Fruit fly (Drosophila melanogaster) whole organism, embryonic: ENCODE data around the gene CG10195.

Experiments used
- Adf1 ChIP-seq: fragments of 200-800 bp; sonication (Bioruptor generic); IDR thresholded peaks from 2 replicates; pipeline ENCODE4 v1.3.6; 2022; ENCODE audit warnings: missing biosample characterization, missing genetic modification characterization
- Asciz ChIP-seq: fragments of 200-800 bp; sonication (Bioruptor generic); optimal IDR thresholded peaks from 2 replicates; lab custom pipeline; 2017; ENCODE audit warnings: missing biosample characterization, mild to moderate bottlenecking, missing genetic modification characterization, missing genetic modification reagents
- Awh ChIP-seq: fragments of 200-800 bp; sonication (Bioruptor generic); IDR thresholded peaks from 2 replicates; pipeline ENCODE4, ENCODE4 v1.3.6; 2022; ENCODE audit warnings: missing biosample characterization, missing genetic modification characterization
- CG11560 ChIP-seq: fragments of 200-800 bp; sonication (Bioruptor generic); IDR thresholded peaks from 3 replicates; pipeline ENCODE4 v1.3.6; 2022; ENCODE audit warnings: missing biosample characterization, missing genetic modification characterization
- CG12219 ChIP-seq: fragments of 200-800 bp; sonication (Bioruptor generic); optimal IDR thresholded peaks from 3 replicates; lab custom pipeline; 2018; ENCODE audit warnings: missing biosample characterization, mild to moderate bottlenecking, missing genetic modification characterization
- CG14860 ChIP-seq: fragments of 200-800 bp; sonication (Bioruptor generic); IDR thresholded peaks from 3 replicates; pipeline ENCODE4 v1.3.6; 2022; ENCODE audit warnings: missing biosample characterization, missing genetic modification characterization; ENCODE audit not compliant: partially characterized antibody
- CG1603 ChIP-seq: fragments of 200-800 bp; sonication (Bioruptor generic); optimal IDR thresholded peaks from 2 replicates; lab custom pipeline; 2019; ENCODE audit warnings: missing biosample characterization, mild to moderate bottlenecking, missing genetic modification characterization, moderate library complexity
- CG17359 ChIP-seq: fragments of 200-800 bp; sonication (Bioruptor generic); optimal IDR thresholded peaks from 3 replicates; lab custom pipeline; 2018; ENCODE audit warnings: missing biosample characterization, mild to moderate bottlenecking, missing genetic modification characterization, moderate library complexity
- CG3281 ChIP-seq: fragments of 200-800 bp; sonication (Bioruptor generic); optimal IDR thresholded peaks from 3 replicates; lab custom pipeline; 2017; ENCODE audit warnings: missing biosample characterization, mild to moderate bottlenecking, missing genetic modification characterization
- CG4707 ChIP-seq: fragments of 200-800 bp; sonication (Bioruptor generic); optimal IDR thresholded peaks from 2 replicates; lab custom pipeline; 2018; ENCODE audit warnings: missing biosample characterization, mild to moderate bottlenecking, missing genetic modification characterization, moderate library complexity
- CG4854 ChIP-seq: fragments of 200-800 bp; sonication (Bioruptor generic); optimal IDR thresholded peaks from 2 replicates; lab custom pipeline; 2016; ENCODE audit warnings: missing biosample characterization, missing genetic modification characterization, inconsistent platforms
- CG6689 ChIP-seq: fragments of 200-800 bp; sonication (Bioruptor generic); IDR thresholded peaks from 2 replicates; pipeline ENCODE4 v1.3.6; 2022; ENCODE audit warnings: missing biosample characterization, missing genetic modification characterization
- CG7271 ChIP-seq: fragments of 200-800 bp; sonication (Bioruptor generic); optimal IDR thresholded peaks from 2 replicates; lab custom pipeline; 2018; ENCODE audit warnings: missing biosample characterization, mild to moderate bottlenecking, missing genetic modification characterization, moderate library complexity
- CG7786 ChIP-seq: fragments of 200-800 bp; sonication (Bioruptor generic); optimal IDR thresholded peaks from 2 replicates; lab custom pipeline; 2016; ENCODE audit warnings: missing biosample characterization, missing genetic modification characterization
- CG7839 ChIP-seq: fragments of 200-800 bp; sonication (Bioruptor generic); optimal IDR thresholded peaks from 3 replicates; lab custom pipeline; 2018; ENCODE audit warnings: missing biosample characterization, mild to moderate bottlenecking, missing genetic modification characterization, moderate library complexity
- CG7987 ChIP-seq: fragments of 200-800 bp; sonication (Bioruptor generic); optimal IDR thresholded peaks from 2 replicates; lab custom pipeline; 2018; ENCODE audit warnings: missing biosample characterization, mild to moderate bottlenecking, missing genetic modification characterization, moderate library complexity
- CG9876 ChIP-seq: fragments of 200-800 bp; sonication (Bioruptor generic); optimal IDR thresholded peaks from 2 replicates; lab custom pipeline; 2016; ENCODE audit warnings: missing biosample characterization, missing genetic modification characterization
- CkIIα-i1 ChIP-seq: fragments of 200-800 bp; sonication (Bioruptor generic); IDR thresholded peaks from 2 replicates; pipeline ENCODE4 v1.3.6; 2022; ENCODE audit warnings: missing biosample characterization, missing genetic modification characterization
- Deaf1 ChIP-seq: fragments of 200-800 bp; optimal IDR thresholded peaks from 3 replicates; lab custom pipeline; 2019; ENCODE audit warnings: missing biosample characterization, mild to moderate bottlenecking, missing genetic modification characterization, moderate library complexity
- Ets97D ChIP-seq: fragments of 200-800 bp; sonication (Bioruptor generic); optimal IDR thresholded peaks from 3 replicates; lab custom pipeline; 2016; ENCODE audit warnings: missing biosample characterization, missing genetic modification characterization
- H15 ChIP-seq: fragments of 200-800 bp; sonication (Bioruptor generic); IDR thresholded peaks from 3 replicates; pipeline ENCODE4 v1.3.6; 2022; ENCODE audit warnings: missing biosample characterization, missing genetic modification characterization
- HLHmδ ChIP-seq: fragments of 200-800 bp; sonication (Bioruptor generic); optimal IDR thresholded peaks from 2 replicates; lab custom pipeline; 2018; ENCODE audit warnings: missing biosample characterization, mild to moderate bottlenecking, missing genetic modification characterization, moderate library complexity
- HmgD ChIP-seq: fragments of 200-800 bp; sonication (Bioruptor generic); optimal IDR thresholded peaks from 3 replicates; lab custom pipeline; 2016; ENCODE audit warnings: missing biosample characterization, missing genetic modification characterization
- Lhr ChIP-seq: fragments of 200-800 bp; sonication (Bioruptor generic); optimal IDR thresholded peaks from 3 replicates; lab custom pipeline; 2017; ENCODE audit warnings: mild to moderate bottlenecking, missing biosample characterization, missing genetic modification reagents, missing genetic modification characterization
- MBD-R2 ChIP-seq: fragments of 200-800 bp; sonication (Bioruptor generic); IDR thresholded peaks from 2 replicates; pipeline ENCODE4 v1.3.6; 2022; ENCODE audit warnings: missing biosample characterization, missing genetic modification characterization
- Max ChIP-seq: fragments of 200-800 bp; sonication (Bioruptor generic); optimal IDR thresholded peaks from 2 replicates; lab custom pipeline; 2016; ENCODE audit warnings: missing biosample characterization, mild to moderate bottlenecking, missing genetic modification characterization
- Myb ChIP-seq: fragments of 200-800 bp; sonication (Bioruptor generic); optimal IDR thresholded peaks from 2 replicates; lab custom pipeline; 2016; ENCODE audit warnings: missing biosample characterization, missing genetic modification characterization
- NC2β ChIP-seq: fragments of 200-800 bp; sonication (Bioruptor generic); optimal IDR thresholded peaks from 2 replicates; lab custom pipeline; 2016; ENCODE audit warnings: missing biosample characterization, missing genetic modification characterization
- Spps ChIP-seq: fragments of 200-800 bp; sonication (Bioruptor generic); optimal IDR thresholded peaks from 2 replicates; lab custom pipeline; 2018; ENCODE audit warnings: missing biosample characterization, mild to moderate bottlenecking, missing genetic modification characterization
- Sry-β ChIP-seq: fragments of 200-800 bp; sonication (Bioruptor generic); optimal IDR thresholded peaks from 2 replicates; lab custom pipeline; 2018; ENCODE audit warnings: missing biosample characterization, mild to moderate bottlenecking, missing genetic modification characterization, moderate library complexity
- Usf ChIP-seq: fragments of 200-800 bp; sonication (Bioruptor generic); optimal IDR thresholded peaks from 2 replicates; lab custom pipeline; 2017; ENCODE audit warnings: missing genotype, missing biosample characterization, missing genetic modification characterization
- YL-1 ChIP-seq: fragments of 200-800 bp; sonication (Bioruptor generic); optimal IDR thresholded peaks from 3 replicates; lab custom pipeline; 2017; ENCODE audit warnings: missing biosample characterization, mild to moderate bottlenecking, missing genetic modification characterization
- amos ChIP-seq: fragments of 200-800 bp; sonication (Bioruptor generic); IDR thresholded peaks from 2 replicates; pipeline ENCODE4 v1.3.6; 2022; ENCODE audit warnings: missing biosample characterization, missing genetic modification characterization; ENCODE audit not compliant: partially characterized antibody
- cato ChIP-seq: fragments of 200-800 bp; sonication (Bioruptor generic); optimal IDR thresholded peaks from 2 replicates; lab custom pipeline; 2016; ENCODE audit warnings: missing biosample characterization, missing genetic modification characterization, borderline replicate concordance
- chn ChIP-seq: fragments of 200-800 bp; sonication (Bioruptor generic); optimal IDR thresholded peaks from 2 replicates; lab custom pipeline; 2016; ENCODE audit warnings: missing biosample characterization, missing genetic modification characterization
- dimm ChIP-seq: fragments of 200-800 bp; sonication (Bioruptor generic); IDR thresholded peaks from 2 replicates; pipeline ENCODE4 v1.3.6; 2022; ENCODE audit warnings: missing biosample characterization, missing genetic modification characterization
- disco-r ChIP-seq: fragments of 200-800 bp; sonication (Bioruptor generic); optimal IDR thresholded peaks from 2 replicates; lab custom pipeline; 2016; ENCODE audit warnings: missing biosample characterization, missing genetic modification characterization
- dmrt11E ChIP-seq: fragments of 200-800 bp; sonication (Bioruptor generic); optimal IDR thresholded peaks from 3 replicates; lab custom pipeline; 2018; ENCODE audit warnings: missing biosample characterization, mild to moderate bottlenecking, missing genetic modification characterization, moderate library complexity
- eve ChIP-seq, 2 experiments: fragments of >200 bp; optimal IDR thresholded peaks; 2 replicates each; lab custom pipeline; 2017; ENCODE audit warnings: missing biosample characterization in 2 of 2, missing genetic modification characterization in 2 of 2
- gsb-n ChIP-seq: fragments of 200-800 bp; sonication (Bioruptor generic); optimal IDR thresholded peaks from 3 replicates; lab custom pipeline; 2018; ENCODE audit warnings: missing biosample characterization, mild to moderate bottlenecking, missing genetic modification characterization
- knrl ChIP-seq: fragments of 200-800 bp; sonication (Bioruptor generic); IDR thresholded peaks from 3 replicates; pipeline ENCODE4 v1.3.6; 2022; ENCODE audit warnings: missing biosample characterization, missing genetic modification characterization; ENCODE audit not compliant: partially characterized antibody
- lbe ChIP-seq: fragments of 200-800 bp; sonication (Bioruptor generic); optimal IDR thresholded peaks from 2 replicates; lab custom pipeline; 2016; ENCODE audit warnings: missing biosample characterization, mild to moderate bottlenecking, missing genetic modification characterization
- mld ChIP-seq: fragments of 200-800 bp; sonication (Bioruptor generic); IDR thresholded peaks from 3 replicates; pipeline ENCODE4 v1.3.6; 2022; ENCODE audit warnings: missing biosample characterization, missing genetic modification characterization; ENCODE audit not compliant: partially characterized antibody
- nerfin-2 ChIP-seq: fragments of 200-800 bp; sonication (Bioruptor generic); IDR thresholded peaks from 2 replicates; pipeline ENCODE4 v1.3.6; 2022; ENCODE audit warnings: missing biosample characterization, missing genetic modification characterization; ENCODE audit not compliant: partially characterized antibody
- nmo ChIP-seq: fragments of 200-800 bp; sonication (Bioruptor generic); optimal IDR thresholded peaks from 2 replicates; lab custom pipeline; 2018; ENCODE audit warnings: missing biosample characterization, mild to moderate bottlenecking, missing genetic modification characterization, moderate library complexity
- odd ChIP-seq: fragments of 200-800 bp; sonication (Bioruptor generic); optimal IDR thresholded peaks from 2 replicates; lab custom pipeline; 2017; ENCODE audit warnings: missing biosample characterization, mild to moderate bottlenecking, missing genetic modification characterization
- psq ChIP-seq: fragments of 200-800 bp; sonication (Bioruptor generic); optimal IDR thresholded peaks from 2 replicates; lab custom pipeline; 2017; ENCODE audit warnings: missing biosample characterization, missing genetic modification characterization
- sc ChIP-seq, 3 experiments: fragments of >200 bp in 2 of 3; fragments of 200-800 bp in 1 of 3; sonication (Bioruptor generic) in 1 of 3; optimal IDR thresholded peaks; 2 replicates in 2 of 3; 3 replicates in 1 of 3; lab custom pipeline; 2017; ENCODE audit warnings: mild to moderate bottlenecking in 1 of 3, missing biosample characterization in 1 of 3, missing genetic modification characterization in 1 of 3, missing genetic modification reagents in 1 of 3
- tin ChIP-seq: fragments of 200-800 bp; sonication (Bioruptor generic); optimal IDR thresholded peaks from 3 replicates; lab custom pipeline; 2016; ENCODE audit warnings: missing biosample characterization, missing genetic modification characterization

CG10195 gene

DNA sequence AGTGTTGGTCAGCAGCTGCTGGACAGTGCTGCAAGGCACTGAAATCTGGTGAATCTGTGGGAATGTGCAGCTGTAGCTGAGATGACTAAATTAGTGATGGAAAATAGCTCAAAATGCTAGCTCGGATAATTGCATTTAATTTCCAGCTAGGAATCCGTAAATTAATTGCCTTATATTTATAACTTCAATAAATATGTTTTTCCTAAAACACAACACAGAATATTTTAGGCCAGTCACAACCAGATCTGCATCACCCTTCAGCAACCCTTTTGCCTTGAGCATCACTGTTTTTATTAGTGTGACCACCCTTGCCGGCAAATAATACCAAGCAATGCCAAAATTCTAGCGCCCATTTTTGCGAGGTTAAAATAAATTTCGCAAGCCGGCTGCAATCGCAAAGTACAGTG is 39.8 kb downstream of the CG10195 start, which contains the start of gene Hs2st (continued):
- TF ChIP-seq sc (optimal IDR thresholded peaks at IDR 0.05; lab: Kevin White, UChicago) (no peak), sc (GFP tag; optimal IDR thresholded peaks at IDR 0.05; lab: Kevin White, UChicago) (peak; percentile 81), nerfin-2 (no peak), Lhr (GFP tag; lab: Kevin White, UChicago) (peak; percentile 92), Ets97D (GFP tag; lab: Kevin White, UChicago) (peak; percentile 89), eve (GFP tag; optimal IDR thresholded peaks at IDR 0.05; lab: Kevin White, UChicago) (peak in 1 of 2 experiments; percentile 81), HmgD (peak; percentile 96), CG7271 (tag; lab: Kevin White, UChicago) (peak; percentile 51), CG1603 (tag; lab: Kevin White, UChicago) (peak; percentile 96), CG11560 (tag; lab: Robert Waterston, UW) (peak; percentile 87), Awh (peak; percentile 79), knrl (GFP tag; lab: Robert Waterston, UW) (peak; percentile 59; the same call in 2 of the 3 replicates), CG9876 (peak; percentile 93), cato (GFP tag; lab: Kevin White, UChicago) (peak; percentile 94), odd (GFP tag; lab: Kevin White, UChicago) (peak; percentile 69), Myb (GFP tag; lab: Kevin White, UChicago) (peak; percentile 85), CG14860 (GFP tag; lab: Robert Waterston, UW) (no peak), mld (GFP tag; lab: Robert Waterston, UW) (no peak), H15 (GFP tag; lab: Robert Waterston, UW) (peak; percentile 92), lbe (GFP tag; lab: Kevin White, UChicago) (peak; percentile 85), CG7786 (GFP tag; lab: Kevin White, UChicago) (peak; percentile 96), dimm (GFP tag; lab: Robert Waterston, UW) (0 out of 2 replicates have a peak, but pooled peaks have one; percentile 4), tin (peak; percentile 95), CG4707 (GFP tag; lab: Kevin White, UChicago) (peak; percentile 24), CkIIα-i1 (no peak), Usf (GFP tag; lab: Kevin White, UChicago) (peak; percentile 90), CG7987 (GFP tag; lab: Kevin White, UChicago) (peak; percentile 87), nmo (GFP tag; lab: Kevin White, UChicago) (peak; percentile 97), chn (peak; percentile 95), amos (peak; percentile 42; the same call in 1 of the 2 replicates), CG6689 (GFP tag; lab: Robert Waterston, UW) (peak; percentile 91), CG17359 (tag; lab: Kevin White, UChicago) (peak; percentile 85), psq (GFP tag; lab: Kevin White, UChicago) (peak; percentile 83), Asciz (GFP tag; lab: Kevin White, UChicago) (peak; percentile 62), Adf1 (GFP tag; lab: Robert Waterston, UW) (peak; percentile 75), CG4854 (peak; percentile 88), Spps (peak; percentile 79), YL-1 (peak; percentile 87), disco-r (GFP tag; lab: Kevin White, UChicago) (peak; percentile 87), NC2β (peak; percentile 91), dmrt11E (tag; lab: Kevin White, UChicago) (peak; percentile 89), HLHmδ (GFP tag; lab: Kevin White, UChicago) (no peak), gsb-n (tag; lab: Kevin White, UChicago) (no peak), Deaf1 (tag; lab: Kevin White, UChicago) (no peak), MBD-R2 (GFP tag; lab: Robert Waterston, UW) (peak; percentile 98), Max (peak; percentile 96), Sry-β (GFP tag; lab: Kevin White, UChicago) (peak; percentile 98), CG7839 (tag; lab: Kevin White, UChicago) (peak; percentile 91), CG3281 (GFP tag; lab: Kevin White, UChicago) (peak; percentile 90), CG12219 (GFP tag; lab: Kevin White, UChicago) (peak; percentile 67)
